Fruit fly (Drosophila melanogaster) whole organism, embryonic: Measurements from ENCODE around the gene SIDL.

Experiments
- Ada2b ChIP-seq: fragments of 200-800 bp; sonication (Bioruptor generic); IDR thresholded peaks from 2 replicates; pipeline ENCODE4 v1.3.6; 2022; ENCODE audit warnings: missing biosample characterization, missing genetic modification characterization
- Atf6 ChIP-seq: fragments of 200-800 bp; sonication (Bioruptor generic); IDR thresholded peaks from 2 replicates; pipeline ENCODE4 v1.3.6; 2022; ENCODE audit warnings: missing biosample characterization, missing genetic modification characterization
- Bdp1 ChIP-seq: fragments of 200-800 bp; sonication (Bioruptor generic); optimal IDR thresholded peaks from 3 replicates; lab custom pipeline; 2016; ENCODE audit warnings: missing biosample characterization, missing genetic modification characterization
- CG11247 ChIP-seq: fragments of 200-800 bp; sonication (Bioruptor generic); IDR thresholded peaks from 2 replicates; pipeline ENCODE4 v1.3.6; 2022; ENCODE audit warnings: missing biosample characterization, missing genetic modification characterization
- CG11504 ChIP-seq: fragments of 200-800 bp; sonication (Bioruptor generic); optimal IDR thresholded peaks from 3 replicates; lab custom pipeline; 2019; ENCODE audit warnings: missing biosample characterization, mild to moderate bottlenecking, missing genetic modification characterization, moderate library complexity
- CG13296 ChIP-seq: fragments of 200-800 bp; sonication (Bioruptor generic); optimal IDR thresholded peaks from 3 replicates; lab custom pipeline; 2018; ENCODE audit warnings: missing biosample characterization, mild to moderate bottlenecking, missing genetic modification characterization
- CG16779 ChIP-seq: fragments of 200-800 bp; sonication (Bioruptor generic); IDR thresholded peaks from 2 replicates; pipeline ENCODE4 v1.3.6; 2022; ENCODE audit warnings: missing biosample characterization, missing genetic modification characterization
- CG16863 ChIP-seq: fragments of 200-800 bp; sonication (Bioruptor generic); optimal IDR thresholded peaks from 3 replicates; lab custom pipeline; 2016; ENCODE audit warnings: missing biosample characterization, missing genetic modification characterization
- CG17568 ChIP-seq: fragments of 200-800 bp; sonication (Bioruptor generic); optimal IDR thresholded peaks from 2 replicates; lab custom pipeline; 2018; ENCODE audit warnings: missing biosample characterization, mild to moderate bottlenecking, missing genetic modification characterization, moderate library complexity
- CG17829 ChIP-seq: fragments of 200-800 bp; optimal IDR thresholded peaks from 2 replicates; lab custom pipeline; 2019; ENCODE audit warnings: missing biosample characterization, mild to moderate bottlenecking, missing genetic modification characterization, moderate library complexity
- CG2129 ChIP-seq: fragments of 200-800 bp; sonication (Bioruptor generic); IDR thresholded peaks from 2 replicates; pipeline ENCODE4 v1.3.6; 2022; ENCODE audit warnings: missing biosample characterization, missing genetic modification characterization; ENCODE audit not compliant: partially characterized antibody
- CG2875 ChIP-seq: fragments of 200-800 bp; sonication (Bioruptor generic); optimal IDR thresholded peaks from 2 replicates; lab custom pipeline; 2017; ENCODE audit warnings: missing biosample characterization, mild to moderate bottlenecking, missing genetic modification characterization, missing genetic modification reagents
- CG31224 ChIP-seq: fragments of 200-800 bp; sonication (Bioruptor generic); IDR thresholded peaks from 2 replicates; pipeline ENCODE4 v1.3.6; 2022; ENCODE audit warnings: missing biosample characterization, missing genetic modification characterization
- CG4424 ChIP-seq: fragments of 200-800 bp; sonication (Bioruptor generic); optimal IDR thresholded peaks from 3 replicates; lab custom pipeline; 2016; ENCODE audit warnings: missing biosample characterization, missing genetic modification characterization
- CG6654 ChIP-seq: fragments of 200-800 bp; sonication (Bioruptor generic); optimal IDR thresholded peaks from 2 replicates; lab custom pipeline; 2017; ENCODE audit warnings: missing biosample characterization, mild to moderate bottlenecking, missing genetic modification characterization
- CG6689 ChIP-seq: fragments of 200-800 bp; sonication (Bioruptor generic); IDR thresholded peaks from 2 replicates; pipeline ENCODE4 v1.3.6; 2022; ENCODE audit warnings: missing biosample characterization, missing genetic modification characterization
- CG7271 ChIP-seq: fragments of 200-800 bp; sonication (Bioruptor generic); optimal IDR thresholded peaks from 2 replicates; lab custom pipeline; 2018; ENCODE audit warnings: missing biosample characterization, mild to moderate bottlenecking, missing genetic modification characterization, moderate library complexity
- CG8478 ChIP-seq: fragments of >200 bp; optimal IDR thresholded peaks from 2 replicates; lab custom pipeline; 2018
- CG8765 ChIP-seq: fragments of 200-800 bp; sonication (Bioruptor generic); IDR thresholded peaks from 2 replicates; pipeline ENCODE4 v1.3.6; 2022; ENCODE audit warnings: missing biosample characterization, missing genetic modification characterization
- CoRest ChIP-seq: fragments of 200-800 bp; sonication (Bioruptor generic); optimal IDR thresholded peaks from 3 replicates; lab custom pipeline; 2018; ENCODE audit warnings: missing biosample characterization, mild to moderate bottlenecking, missing genetic modification characterization, moderate library complexity
- D ChIP-seq, 2 experiments: fragments of 200-800 bp in 1 of 2; fragments of >200 bp in 1 of 2; sonication (Bioruptor generic) in 1 of 2; optimal IDR thresholded peaks; 2 replicates in 1 of 2; 3 replicates in 1 of 2; lab custom pipeline; 2017; ENCODE audit warnings: mild to moderate bottlenecking in 1 of 2, missing biosample characterization in 1 of 2, missing genetic modification characterization in 1 of 2, missing genetic modification reagents in 1 of 2
- Ets97D ChIP-seq: fragments of 200-800 bp; sonication (Bioruptor generic); optimal IDR thresholded peaks from 3 replicates; lab custom pipeline; 2016; ENCODE audit warnings: missing biosample characterization, missing genetic modification characterization
- Gug ChIP-seq: fragments of 200-800 bp; sonication (Bioruptor generic); IDR thresholded peaks from 4 replicates; pipeline ENCODE4 v1.3.6; 2022; ENCODE audit warnings: missing biosample characterization, missing genetic modification characterization
- MESR4 ChIP-seq: fragments of 200-800 bp; sonication (Bioruptor generic); optimal IDR thresholded peaks from 2 replicates; lab custom pipeline; 2018; ENCODE audit warnings: missing biosample characterization, mild to moderate bottlenecking, missing genetic modification characterization, moderate library complexity
- Oli ChIP-seq: fragments of 200-800 bp; sonication (Bioruptor generic); optimal IDR thresholded peaks from 2 replicates; lab custom pipeline; 2018; ENCODE audit warnings: missing biosample characterization, mild to moderate bottlenecking, missing genetic modification characterization, moderate library complexity
- Ravus ChIP-seq: fragments of 200-800 bp; sonication (Bioruptor generic); IDR thresholded peaks from 2 replicates; pipeline ENCODE4 v1.3.6; 2022; ENCODE audit warnings: missing biosample characterization, missing genetic modification characterization
- Sry-δ ChIP-seq: fragments of 200-800 bp; sonication (Bioruptor generic); optimal IDR thresholded peaks from 2 replicates; lab custom pipeline; 2016; ENCODE audit warnings: missing biosample characterization, missing genetic modification characterization
- TFAM ChIP-seq: fragments of 200-800 bp; sonication (Bioruptor generic); optimal IDR thresholded peaks from 2 replicates; lab custom pipeline; 2017; ENCODE audit warnings: missing biosample characterization, missing genetic modification characterization, inconsistent platforms
- Xbp1 ChIP-seq: fragments of 200-800 bp; sonication (Bioruptor generic); optimal IDR thresholded peaks from 3 replicates; lab custom pipeline; 2016; ENCODE audit warnings: missing biosample characterization, mild to moderate bottlenecking, missing genetic modification characterization
- YL-1 ChIP-seq: fragments of 200-800 bp; sonication (Bioruptor generic); optimal IDR thresholded peaks from 3 replicates; lab custom pipeline; 2017; ENCODE audit warnings: missing biosample characterization, mild to moderate bottlenecking, missing genetic modification characterization
- az2 ChIP-seq: fragments of 200-800 bp; sonication (Bioruptor generic); optimal IDR thresholded peaks from 3 replicates; lab custom pipeline; 2016; ENCODE audit warnings: missing biosample characterization, missing genetic modification characterization
- btn ChIP-seq: fragments of 200-800 bp; sonication (Bioruptor generic); optimal IDR thresholded peaks from 2 replicates; lab custom pipeline; 2016; ENCODE audit warnings: missing biosample characterization, missing genetic modification characterization
- dan ChIP-seq: fragments of 200-800 bp; sonication (Bioruptor generic); IDR thresholded peaks from 2 replicates; pipeline ENCODE4 v1.3.6; 2022; ENCODE audit warnings: missing biosample characterization, missing genetic modification characterization
- dimm ChIP-seq: fragments of 200-800 bp; sonication (Bioruptor generic); IDR thresholded peaks from 2 replicates; pipeline ENCODE4 v1.3.6; 2022; ENCODE audit warnings: missing biosample characterization, missing genetic modification characterization
- fd102C ChIP-seq: fragments of 200-800 bp; sonication (Bioruptor generic); optimal IDR thresholded peaks from 2 replicates; lab custom pipeline; 2018; ENCODE audit warnings: missing biosample characterization, mild to moderate bottlenecking, missing genetic modification characterization, moderate library complexity
- fd3F ChIP-seq: fragments of 200-800 bp; sonication (Bioruptor generic); optimal IDR thresholded peaks from 2 replicates; lab custom pipeline; 2018; ENCODE audit warnings: missing biosample characterization, mild to moderate bottlenecking, missing genetic modification characterization, moderate library complexity
- gem ChIP-seq: fragments of 200-800 bp; sonication (Bioruptor generic); optimal IDR thresholded peaks from 2 replicates; lab custom pipeline; 2019; ENCODE audit warnings: missing biosample characterization, mild to moderate bottlenecking, missing genetic modification characterization, moderate library complexity
- grn ChIP-seq: fragments of 200-800 bp; sonication (Bioruptor generic); optimal IDR thresholded peaks from 3 replicates; lab custom pipeline; 2017; ENCODE audit warnings: missing biosample characterization, missing genetic modification characterization
- hb ChIP-seq: fragments of 200-800 bp; sonication (Bioruptor generic); IDR thresholded peaks from 3 replicates; pipeline ENCODE4 v1.3.6; 2022; ENCODE audit warnings: missing biosample characterization, missing genetic modification characterization; ENCODE audit not compliant: partially characterized antibody
- klu ChIP-seq: fragments of 200-800 bp; sonication (Bioruptor generic); IDR thresholded peaks from 2 replicates; pipeline ENCODE4 v1.3.6; 2022; ENCODE audit warnings: missing biosample characterization, missing genetic modification characterization
- nau ChIP-seq: fragments of 200-800 bp; sonication (Bioruptor generic); optimal IDR thresholded peaks from 3 replicates; lab custom pipeline; 2017; ENCODE audit warnings: missing biosample characterization, mild to moderate bottlenecking, missing genetic modification characterization, missing genetic modification reagents
- onecut ChIP-seq: fragments of 200-800 bp; sonication (Bioruptor generic); IDR thresholded peaks from 2 replicates; pipeline ENCODE4 v1.3.6; 2022; ENCODE audit warnings: missing biosample characterization, missing genetic modification characterization
- pfk ChIP-seq: fragments of 200-800 bp; sonication (Bioruptor generic); optimal IDR thresholded peaks from 2 replicates; lab custom pipeline; 2018; ENCODE audit warnings: missing biosample characterization, mild to moderate bottlenecking, missing genetic modification characterization, moderate library complexity
- row ChIP-seq: fragments of 200-800 bp; sonication (Bioruptor generic); IDR thresholded peaks from 3 replicates; pipeline ENCODE4 v1.3.6; 2022; ENCODE audit warnings: missing biosample characterization, missing genetic modification characterization
- sens ChIP-seq: fragments of 200-800 bp; sonication (Bioruptor generic); peaks from one replicate; lab custom pipeline; 2016; ENCODE audit warnings: missing biosample characterization, missing genetic modification characterization
- slou ChIP-seq: fragments of 200-800 bp; sonication (Bioruptor generic); optimal IDR thresholded peaks from 3 replicates; lab custom pipeline; 2016; ENCODE audit warnings: missing biosample characterization, missing genetic modification characterization
- so ChIP-seq: fragments of 200-800 bp; sonication (Bioruptor generic); IDR thresholded peaks from 3 replicates; pipeline ENCODE4 v1.3.6; 2022; ENCODE audit warnings: missing biosample characterization, missing genetic modification characterization
- sqz ChIP-seq: fragments of 200-800 bp; sonication (Bioruptor generic); optimal IDR thresholded peaks from 3 replicates; lab custom pipeline; 2018; ENCODE audit warnings: missing biosample characterization, mild to moderate bottlenecking, missing genetic modification characterization
- tap ChIP-seq: fragments of 200-800 bp; optimal IDR thresholded peaks from 3 replicates; lab custom pipeline; 2019; ENCODE audit warnings: missing biosample characterization, mild to moderate bottlenecking, missing genetic modification characterization, moderate library complexity

SIDL gene

DNA sequence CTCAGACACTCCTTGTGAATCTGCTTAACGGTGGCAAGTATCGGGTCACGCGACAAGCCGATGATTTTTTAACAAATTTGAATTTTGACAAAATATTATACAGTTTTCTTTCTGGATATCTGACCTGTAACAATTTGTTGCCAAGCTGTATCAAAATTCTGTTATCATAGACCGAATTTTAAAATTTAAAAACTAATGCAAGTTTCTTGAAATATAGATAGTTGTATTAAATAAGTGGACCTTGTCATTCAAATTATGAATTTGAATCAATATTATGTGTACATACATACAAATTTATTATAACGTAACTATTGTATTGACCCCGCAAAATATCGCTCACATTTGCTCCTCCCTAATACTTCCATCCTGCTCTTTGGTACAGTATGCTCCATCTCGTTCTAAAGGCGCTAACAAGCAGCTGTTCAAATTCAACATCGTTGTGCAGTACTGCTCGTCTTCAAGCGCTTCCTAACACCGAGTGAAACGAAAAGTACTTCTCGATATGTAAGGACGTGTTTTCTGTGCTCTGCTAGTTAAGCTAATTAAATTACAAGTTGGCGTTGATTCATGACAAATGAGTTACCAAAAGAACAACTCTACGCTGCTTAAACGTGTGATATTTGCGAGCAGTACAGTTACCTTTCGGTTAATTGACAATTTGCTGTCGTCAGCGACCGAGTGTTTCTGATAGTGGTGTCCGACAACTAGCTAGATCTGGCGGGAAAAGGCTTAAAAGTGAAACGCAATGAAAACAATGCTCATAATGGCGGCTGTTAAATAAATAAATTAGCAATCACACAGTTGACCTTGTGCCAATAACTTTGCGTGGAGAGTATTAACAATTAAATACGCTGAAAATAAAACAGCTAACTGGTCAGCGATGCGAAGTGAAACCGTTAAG lies 22.3 kb downstream of the SIDL start, which contains the start of the genes Kpc1 and CG42542 (continued):
- TF ChIP-seq CG17568 = no peak
- TF ChIP-seq CG8478 (lab: Kevin White, UChicago) = peak; percentile 85
- peak; percentile 81 for TF ChIP-seq CoRest (tag; lab: Kevin White, UChicago)
- no peak for TF ChIP-seq klu
- TF ChIP-seq CG13296 (GFP tag; lab: Kevin White, UChicago) = no peak
- TF ChIP-seq CG6689 = peak; percentile 59
- TF ChIP-seq Xbp1 = peak; percentile 79
- TF ChIP-seq D (optimal IDR thresholded peaks at IDR 0.05; lab: Kevin White, UChicago) = no peak
- peak; percentile 11 for TF ChIP-seq D (GFP tag; optimal IDR thresholded peaks at IDR 0.05; lab: Kevin White, UChicago)
- TF ChIP-seq sqz (GFP tag; lab: Kevin White, UChicago) = no peak
- TF ChIP-seq gem (tag; lab: Kevin White, UChicago) = no peak
- peak; percentile 29 for TF ChIP-seq fd3F (GFP tag; lab: Kevin White, UChicago)
- TF ChIP-seq Ravus (GFP tag; lab: Robert Waterston, UW) = no peak
- peak; percentile 69 for TF ChIP-seq CG11247 (GFP tag; lab: Robert Waterston, UW)
- TF ChIP-seq sens (GFP tag; lab: Kevin White, UChicago) = peak; percentile 93
- no peak; the same call in 1 of the 2 replicates for TF ChIP-seq CG8765 (GFP tag; lab: Robert Waterston, UW)
- peak; percentile 75 for TF ChIP-seq CG2129 (GFP tag; lab: Robert Waterston, UW)
- peak; percentile 77 for TF ChIP-seq az2 (GFP tag; lab: Kevin White, UChicago)
- no peak for TF ChIP-seq dimm
- peak; percentile 56; the same call in 1 of the 3 replicates for TF ChIP-seq so
- TF ChIP-seq CG7271 = no peak
- peak; percentile 59 for TF ChIP-seq CG4424 (GFP tag; lab: Kevin White, UChicago)
- TF ChIP-seq Oli (tag; lab: Kevin White, UChicago) = peak; percentile 67
- peak; percentile 62; the same call in 3 of the 4 replicates for TF ChIP-seq Gug (GFP tag; lab: Robert Waterston, UW)
- peak; percentile 84 for TF ChIP-seq MESR4 (GFP tag; lab: Kevin White, UChicago)
- peak; percentile 82; the same call in 2 of the 3 replicates for TF ChIP-seq hb (GFP tag; lab: Robert Waterston, UW)
- TF ChIP-seq dan (GFP tag; lab: Robert Waterston, UW) = no peak
- TF ChIP-seq YL-1 = peak; percentile 63
- no peak for TF ChIP-seq CG6654
- peak; percentile 16 for TF ChIP-seq btn (GFP tag; lab: Kevin White, UChicago)
- TF ChIP-seq Atf6 (GFP tag; lab: Robert Waterston, UW) = peak; percentile 17; the same call in 1 of the 2 replicates
- TF ChIP-seq tap (tag; lab: Kevin White, UChicago) = no peak
- TF ChIP-seq fd102C = no peak
- peak; percentile 83 for TF ChIP-seq CG17829 (tag; lab: Kevin White, UChicago)
- peak; percentile 36 for TF ChIP-seq Bdp1
- TF ChIP-seq Sry-δ = peak; percentile 98
- no peak for TF ChIP-seq CG2875
- peak; percentile 0 for TF ChIP-seq onecut (GFP tag; lab: Robert Waterston, UW)
- TF ChIP-seq CG11504 = no peak
- TF ChIP-seq slou (GFP tag; lab: Kevin White, UChicago) = peak; percentile 53
- peak; percentile 92 for TF ChIP-seq row (GFP tag; lab: Robert Waterston, UW)
- peak; percentile 35; the same call in 1 of the 2 replicates for TF ChIP-seq Ada2b (GFP tag; lab: Robert Waterston, UW)
- peak; percentile 41; the same call in 1 of the 2 replicates for TF ChIP-seq CG16779 (GFP tag; lab: Robert Waterston, UW)
- TF ChIP-seq Ets97D (GFP tag; lab: Kevin White, UChicago) = peak; percentile 63
- no peak for TF ChIP-seq nau (GFP tag; lab: Kevin White, UChicago)
- no peak for TF ChIP-seq pfk
- no peak for TF ChIP-seq TFAM (GFP tag; lab: Kevin White, UChicago)
- no peak for TF ChIP-seq grn (GFP tag; lab: Kevin White, UChicago)
- TF ChIP-seq CG31224 (GFP tag; lab: Robert Waterston, UW) = no peak; the same call in 1 of the 2 replicates
- TF ChIP-seq CG16863 (GFP tag; lab: Kevin White, UChicago) = peak; percentile 52
